Worm (Caenorhabditis elegans): ENCODE measurements around the gene K08F8.7.

Gene K08F8.7

DNA sequence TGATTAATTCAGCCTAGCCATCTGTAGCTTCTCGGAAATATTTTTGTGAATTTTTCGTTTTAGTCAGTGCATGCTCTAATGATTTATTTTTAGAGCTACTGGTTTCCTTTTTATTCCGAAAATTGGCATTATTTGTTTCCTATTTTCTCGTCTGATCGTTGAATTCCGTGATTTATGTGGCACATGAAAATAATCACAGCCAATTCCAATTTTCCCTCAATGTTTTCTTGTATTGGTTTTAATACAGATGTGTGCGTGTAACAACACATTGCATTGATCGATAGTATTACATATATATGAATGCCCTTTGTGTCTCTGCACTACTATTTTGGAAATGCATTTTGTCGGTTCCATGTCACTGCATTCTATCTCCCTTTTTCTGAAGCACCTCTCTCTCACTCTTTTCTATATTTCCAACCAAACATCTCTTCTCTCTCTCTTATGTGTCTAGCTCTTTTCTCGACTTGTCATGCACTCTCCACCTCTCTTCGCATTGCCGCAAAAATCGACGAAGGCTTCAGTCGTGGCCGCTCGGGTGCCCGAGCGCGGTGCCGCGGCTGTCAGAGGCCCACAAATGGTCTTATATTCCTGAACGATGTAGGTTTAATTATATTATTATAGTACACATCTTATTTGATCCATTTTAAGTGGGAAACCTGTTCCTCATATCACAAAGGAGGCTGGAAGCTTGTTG, 29.2 kb upstream of the K08F8.7 start:
- peak; percentile 12 for TF ChIP-seq rnt-1 (tag; optimal IDR thresholded peaks at IDR 0.05)
- peak; percentile 52 for TF ChIP-seq nhr-71 (tag; optimal IDR thresholded peaks at IDR 0.05)
- no peak for TF ChIP-seq lir-3 (tag; optimal IDR thresholded peaks at IDR 0.05; ENCODE audit: poor library complexity)
- TF ChIP-seq hlh-17 (GFP tag; optimal IDR thresholded peaks at IDR 0.05; ENCODE audit: borderline replicate concordance), result no peak
- TF ChIP-seq snu-23 (GFP tag; optimal IDR thresholded peaks at IDR 0.05), result peak; percentile 52
- TF ChIP-seq efl-1 (optimal IDR thresholded peaks at IDR 0.05), result peak; percentile 28 to 57
- TF ChIP-seq efl-1 (GFP tag; optimal IDR thresholded peaks at IDR 0.05 in 1 of 2), result no peak
- TF ChIP-seq lsy-2 (tag; optimal IDR thresholded peaks at IDR 0.05), result peak; percentile 9 to 54
- TF ChIP-seq ama-1 (optimal IDR thresholded peaks at IDR 0.05), result peak; percentile 79
- no peak for TF ChIP-seq pqm-1 (tag; optimal IDR thresholded peaks at IDR 0.05)
- TF ChIP-seq skn-1 (tag; optimal IDR thresholded peaks at IDR 0.05), result peak; percentile 8
- TF ChIP-seq egl-27 (tag; optimal IDR thresholded peaks at IDR 0.05), result no peak
- TF ChIP-seq fkh-8 (tag; optimal IDR thresholded peaks at IDR 0.05), result peak; percentile 32
- TF ChIP-seq ztf-4 (tag; optimal IDR thresholded peaks at IDR 0.05), result no peak
- peak; percentile 24 for TF ChIP-seq fos-1 (tag; optimal IDR thresholded peaks at IDR 0.05)
- peak; percentile 78 for TF ChIP-seq fkh-4 (tag; optimal IDR thresholded peaks at IDR 0.05; ENCODE audit: borderline replicate concordance)
- TF ChIP-seq nhr-77 (tag; optimal IDR thresholded peaks at IDR 0.05), result no peak
- TF ChIP-seq unc-86 (tag; optimal IDR thresholded peaks at IDR 0.05), result peak; percentile 30
- TF ChIP-seq pag-3 (tag; optimal IDR thresholded peaks at IDR 0.05; ENCODE audit: borderline replicate concordance, insufficient read depth), result no peak
- no peak for TF ChIP-seq unc-30 (tag; optimal IDR thresholded peaks at IDR 0.05)
- TF ChIP-seq tlp-1 (tag; optimal IDR thresholded peaks at IDR 0.05), result no peak
- TF ChIP-seq zag-1 (tag; optimal IDR thresholded peaks at IDR 0.05), result peak; percentile 37
- no peak for TF ChIP-seq efl-3 (GFP tag; optimal IDR thresholded peaks at IDR 0.05)
- TF ChIP-seq elt-3 (tag; optimal IDR thresholded peaks at IDR 0.05), result no peak
- TF ChIP-seq ets-5 (GFP tag; IDR thresholded peaks at IDR 0.05), result no peak
- no peak for TF ChIP-seq mef-2 (tag; optimal IDR thresholded peaks at IDR 0.05)
- TF ChIP-seq xbp-1 (tag; optimal IDR thresholded peaks at IDR 0.05), result peak; percentile 3
- TF ChIP-seq irx-1 (tag; optimal IDR thresholded peaks at IDR 0.05), result no peak
- TF ChIP-seq sox-4 (tag; optimal IDR thresholded peaks at IDR 0.05), result no peak
- TF ChIP-seq pax-3 (tag; optimal IDR thresholded peaks at IDR 0.05), result no peak
- TF ChIP-seq nhr-19 (GFP tag; conservative IDR thresholded peaks at IDR 0.05), result no peak
- no peak for TF ChIP-seq ztf-11 (tag; optimal IDR thresholded peaks at IDR 0.05)
- TF ChIP-seq dsc-1 (tag; optimal IDR thresholded peaks at IDR 0.05), result peak; percentile 97
- TF ChIP-seq ceh-8 (GFP tag; optimal IDR thresholded peaks at IDR 0.05), result peak; percentile 10
- TF ChIP-seq lin-14 (GFP tag; optimal IDR thresholded peaks at IDR 0.05), result peak; percentile 62
- no peak for TF ChIP-seq grh-1 (GFP tag; IDR thresholded peaks at IDR 0.05)
- TF ChIP-seq egl-13 (tag; optimal IDR thresholded peaks at IDR 0.05), result peak; percentile 50
- peak in 1 of 3 experiments; percentile 41 for TF ChIP-seq ceh-82 (tag; optimal IDR thresholded peaks at IDR 0.05)
- peak; percentile 7 for TF ChIP-seq swsn-7 (tag; optimal IDR thresholded peaks at IDR 0.05)
- TF ChIP-seq nhr-90 (tag; optimal IDR thresholded peaks at IDR 0.05; ENCODE audit: poor library complexity), result peak; percentile 19
- peak; percentile 30 for TF ChIP-seq jun-1 (tag; optimal IDR thresholded peaks at IDR 0.05)
- TF ChIP-seq hlh-4 (tag; optimal IDR thresholded peaks at IDR 0.05), result no peak
- TF ChIP-seq mep-1 (tag; optimal IDR thresholded peaks at IDR 0.05), result peak; percentile 25
- no peak for TF ChIP-seq isw-1 (GFP tag; IDR thresholded peaks at IDR 0.05)
- TF ChIP-seq dpl-1 (GFP tag; optimal IDR thresholded peaks at IDR 0.05), result peak in 1 of 3 experiments; percentile 26
- TF ChIP-seq sup-37 (GFP tag; optimal IDR thresholded peaks at IDR 0.05), result no peak
- peak in 1 of 2 experiments; percentile 26 for TF ChIP-seq lin-35 (GFP tag; optimal IDR thresholded peaks at IDR 0.05)
- TF ChIP-seq ceh-63 (GFP tag; optimal IDR thresholded peaks at IDR 0.05), result no peak
- TF ChIP-seq lin-39 (tag; optimal IDR thresholded peaks at IDR 0.05), result no peak
- peak; percentile 5 for TF ChIP-seq F16B12.6 (tag; optimal IDR thresholded peaks at IDR 0.05)
- TF ChIP-seq nhr-47 (tag; optimal IDR thresholded peaks at IDR 0.05), result peak; percentile 27
